Fruit fly (Drosophila melanogaster) whole organism, prepupa: ENCODE results near the gene CG12017.

Source experiments
- CG10669 ChIP-seq: fragments of 200-800 bp; sonication (Bioruptor generic); optimal IDR thresholded peaks from 3 replicates; lab custom pipeline; 2018; ENCODE audit warnings: missing biosample characterization, mild to moderate bottlenecking, missing genetic modification characterization, moderate library complexity
- CG11294 ChIP-seq: fragments of 200-800 bp; sonication (Bioruptor generic); IDR thresholded peaks from 2 replicates; pipeline ENCODE4 v1.3.6; 2022; ENCODE audit warnings: missing biosample characterization, missing genetic modification characterization
- CG11762 ChIP-seq: fragments of 200-800 bp; sonication (Bioruptor generic); optimal IDR thresholded peaks from 3 replicates; lab custom pipeline; 2016; ENCODE audit warnings: missing biosample characterization, missing genetic modification characterization; ENCODE audit not compliant: insufficient read depth
- CG11902 ChIP-seq: fragments of 200-800 bp; sonication (Bioruptor generic); optimal IDR thresholded peaks from 3 replicates; lab custom pipeline; 2016; ENCODE audit warnings: missing biosample characterization, missing genetic modification characterization
- CG15336 ChIP-seq: fragments of 200-800 bp; sonication (Bioruptor generic); IDR thresholded peaks from 2 replicates; pipeline ENCODE4 v1.3.6; 2022; ENCODE audit warnings: missing biosample characterization, missing genetic modification characterization
- CG1621 ChIP-seq: fragments of 200-800 bp; sonication (Bioruptor generic); optimal IDR thresholded peaks from 3 replicates; lab custom pipeline; 2018; ENCODE audit warnings: missing biosample characterization, mild to moderate bottlenecking, missing genetic modification characterization
- CG16779 ChIP-seq: fragments of 200-800 bp; sonication (Bioruptor generic); optimal IDR thresholded peaks from 3 replicates; lab custom pipeline; 2017; ENCODE audit warnings: missing biosample characterization, mild to moderate bottlenecking, missing genetic modification characterization
- CG3032 ChIP-seq: fragments of 200-800 bp; optimal IDR thresholded peaks from 2 replicates; lab custom pipeline; 2019; ENCODE audit warnings: missing biosample characterization, mild to moderate bottlenecking, missing genetic modification characterization, moderate library complexity
- CG31627 ChIP-seq: fragments of 200-800 bp; sonication (Bioruptor generic); optimal IDR thresholded peaks from 3 replicates; lab custom pipeline; 2016; ENCODE audit warnings: missing biosample characterization, missing genetic modification characterization
- CG32006 ChIP-seq: fragments of 200-800 bp; sonication (Bioruptor generic); optimal IDR thresholded peaks from 3 replicates; lab custom pipeline; 2017; ENCODE audit warnings: missing biosample characterization, mild to moderate bottlenecking, missing genetic modification characterization
- CG34406 ChIP-seq: fragments of 200-800 bp; sonication (Bioruptor generic); optimal IDR thresholded peaks from 3 replicates; lab custom pipeline; 2016; ENCODE audit warnings: missing biosample characterization, missing genetic modification characterization
- CG6163 ChIP-seq: fragments of 200-800 bp; sonication (Bioruptor generic); IDR thresholded peaks from 3 replicates; pipeline ENCODE4 v1.3.6; 2022; ENCODE audit warnings: missing biosample characterization, missing genetic modification characterization
- CG6276 ChIP-seq: fragments of 200-800 bp; sonication (Bioruptor generic); optimal IDR thresholded peaks from 2 replicates; lab custom pipeline; 2017; ENCODE audit warnings: missing biosample characterization, mild to moderate bottlenecking, missing genetic modification characterization
- CG6792 ChIP-seq: fragments of 200-800 bp; sonication (Bioruptor generic); optimal IDR thresholded peaks from 3 replicates; lab custom pipeline; 2016; ENCODE audit warnings: missing biosample characterization, missing genetic modification characterization
- CG6808 ChIP-seq: fragments of 200-800 bp; sonication (Bioruptor generic); optimal IDR thresholded peaks from 3 replicates; lab custom pipeline; 2017; ENCODE audit warnings: missing biosample characterization, missing genetic modification characterization, mild to moderate bottlenecking, moderate library complexity, missing genetic modification reagents
- CG8319 ChIP-seq: fragments of 200-800 bp; sonication (Bioruptor generic); optimal IDR thresholded peaks from 3 replicates; lab custom pipeline; 2016; ENCODE audit warnings: missing biosample characterization, missing genetic modification characterization
- CG8632 ChIP-seq: fragments of 200-800 bp; sonication (Bioruptor generic); optimal IDR thresholded peaks from 3 replicates; lab custom pipeline; 2016; ENCODE audit warnings: missing biosample characterization, missing genetic modification characterization
- CG9139 ChIP-seq: fragments of 200-800 bp; sonication (Bioruptor generic); optimal IDR thresholded peaks from 3 replicates; lab custom pipeline; 2017; ENCODE audit warnings: missing biosample characterization, mild to moderate bottlenecking, missing genetic modification characterization
- Eip93F ChIP-seq: fragments of 200-800 bp; sonication (Bioruptor generic); optimal IDR thresholded peaks from 2 replicates; lab custom pipeline; 2016; ENCODE audit warnings: missing biosample characterization, mild to moderate bottlenecking, missing genetic modification characterization
- Gug ChIP-seq: fragments of 200-800 bp; sonication (Bioruptor generic); IDR thresholded peaks from 2 replicates; pipeline ENCODE4 v1.3.6; 2022; ENCODE audit warnings: missing biosample characterization, missing genetic modification characterization
- Lpt ChIP-seq: fragments of 200-800 bp; sonication (Bioruptor generic); optimal IDR thresholded peaks from 3 replicates; lab custom pipeline; 2016; ENCODE audit warnings: missing biosample characterization, missing genetic modification characterization
- Met ChIP-seq: fragments of 200-800 bp; sonication (Bioruptor generic); optimal IDR thresholded peaks from 3 replicates; lab custom pipeline; 2016; ENCODE audit warnings: missing biosample characterization, missing genetic modification characterization
- OdsH ChIP-seq: fragments of 200-800 bp; sonication (Bioruptor generic); optimal IDR thresholded peaks from 3 replicates; lab custom pipeline; 2016; ENCODE audit warnings: missing biosample characterization, missing genetic modification characterization
- Smox ChIP-seq: fragments of 200-800 bp; sonication (Bioruptor generic); optimal IDR thresholded peaks from 3 replicates; lab custom pipeline; 2016; ENCODE audit warnings: missing biosample characterization, missing genetic modification characterization
- Sox102F ChIP-seq: fragments of 200-800 bp; sonication (Bioruptor generic); optimal IDR thresholded peaks from 2 replicates; lab custom pipeline; 2016; ENCODE audit warnings: missing biosample characterization, mild to moderate bottlenecking, missing genetic modification characterization
- cyc ChIP-seq: fragments of 200-800 bp; sonication (Bioruptor generic); optimal IDR thresholded peaks from 3 replicates; lab custom pipeline; 2016; ENCODE audit warnings: missing biosample characterization, missing genetic modification characterization
- dac ChIP-seq: fragments of 200-800 bp; sonication (Bioruptor generic); optimal IDR thresholded peaks from 2 replicates; lab custom pipeline; 2017; ENCODE audit warnings: missing biosample characterization, mild to moderate bottlenecking, missing genetic modification characterization
- eg ChIP-seq: fragments of 200-800 bp; sonication (Bioruptor generic); IDR thresholded peaks from 3 replicates; pipeline ENCODE4 v1.3.6; 2022; ENCODE audit warnings: missing biosample characterization, missing genetic modification characterization
- fkh ChIP-seq: fragments of 200-800 bp; sonication (Bioruptor generic); optimal IDR thresholded peaks from 3 replicates; lab custom pipeline; 2017; ENCODE audit warnings: missing biosample characterization, mild to moderate bottlenecking, missing genetic modification characterization, moderate library complexity
- lz ChIP-seq: fragments of 200-800 bp; sonication (Bioruptor generic); optimal IDR thresholded peaks from 3 replicates; lab custom pipeline; 2016; ENCODE audit warnings: missing biosample characterization, missing genetic modification characterization
- net ChIP-seq: fragments of 200-800 bp; sonication (Bioruptor generic); optimal IDR thresholded peaks from 3 replicates; lab custom pipeline; 2016; ENCODE audit warnings: missing biosample characterization, missing genetic modification characterization
- salr ChIP-seq, 2 experiments: fragments of 200-800 bp; sonication (Bioruptor generic); optimal IDR thresholded peaks; 3 replicates each; lab custom pipeline; 2016 to 2018; ENCODE audit warnings: missing biosample characterization in 2 of 2, missing genetic modification characterization in 2 of 2, mild to moderate bottlenecking in 1 of 2
- ss ChIP-seq, 2 experiments: fragments of 200-800 bp; sonication (Bioruptor generic); optimal IDR thresholded peaks; 2 replicates in 1 of 2; 3 replicates in 1 of 2; lab custom pipeline; 2017 to 2018; ENCODE audit warnings: mild to moderate bottlenecking in 2 of 2, missing biosample characterization in 2 of 2, missing genetic modification characterization in 2 of 2, moderate library complexity in 1 of 2
- svp ChIP-seq: fragments of 200-800 bp; sonication (Bioruptor generic); peaks from one replicate; lab custom pipeline; 2016; ENCODE audit warnings: missing biosample characterization, missing genetic modification characterization
- topi ChIP-seq: fragments of 200-800 bp; sonication (Bioruptor generic); optimal IDR thresholded peaks from 3 replicates; lab custom pipeline; 2016; ENCODE audit warnings: missing biosample characterization, missing genetic modification characterization
- vri ChIP-seq: fragments of 200-800 bp; sonication (Bioruptor generic); optimal IDR thresholded peaks from 3 replicates; lab custom pipeline; 2016; ENCODE audit warnings: missing biosample characterization, mild to moderate bottlenecking, missing genetic modification characterization

The CG12017 gene

DNA sequence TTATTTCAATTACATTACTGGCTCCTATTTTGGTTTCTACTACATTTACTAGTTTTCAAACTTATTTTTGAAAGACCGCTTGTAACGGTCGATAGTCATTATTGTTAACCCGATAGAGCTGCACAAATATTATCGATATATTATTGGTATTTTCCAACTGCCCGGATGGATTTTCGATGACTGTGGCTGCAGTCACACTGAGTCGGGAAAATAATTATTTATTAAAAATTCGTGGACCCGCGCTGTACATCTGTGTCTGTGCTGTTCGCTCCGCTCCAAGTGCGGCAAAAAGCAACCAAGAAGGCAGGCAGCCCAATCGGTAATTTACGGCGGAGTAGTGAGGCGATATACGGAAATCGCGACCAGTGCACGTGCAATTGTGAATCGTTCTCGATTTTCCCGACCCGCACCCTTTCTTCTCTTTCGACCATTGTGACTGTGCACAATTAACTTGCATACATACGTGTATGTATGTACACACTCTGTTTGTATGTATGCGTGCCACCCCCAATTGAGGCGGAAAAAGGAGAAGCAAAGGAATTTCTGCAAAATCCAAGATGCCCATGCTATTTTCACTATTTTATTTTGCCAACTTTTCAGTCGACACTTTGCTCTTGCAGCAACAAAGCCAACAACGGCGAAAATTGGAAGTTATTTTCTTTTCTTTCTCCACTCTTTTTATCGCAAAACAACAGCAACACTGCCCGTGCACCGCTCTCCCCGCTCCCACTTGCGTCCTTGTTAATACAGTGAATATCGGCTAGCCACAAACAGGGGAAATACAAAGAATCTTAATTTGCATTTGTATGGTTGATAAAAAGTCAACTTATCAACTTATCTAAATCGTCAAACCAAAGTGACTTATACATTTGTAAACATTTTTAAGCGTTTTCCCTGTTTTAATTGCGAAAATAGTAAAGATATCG is 23.8 kb downstream of the CG12017 start, which contains the start of gene ZnT63C (continued):
- TF ChIP-seq Eip93F (GFP tag; lab: Kevin White, UChicago) = no peak
- peak; percentile 33 for TF ChIP-seq Sox102F (GFP tag; lab: Kevin White, UChicago)
- TF ChIP-seq CG1621 (tag; lab: Kevin White, UChicago) = peak; percentile 46
- peak; percentile 43; the same call in 2 of the 3 replicates for TF ChIP-seq CG6163 (GFP tag; lab: Robert Waterston, UW)
- TF ChIP-seq OdsH = peak; percentile 16
- TF ChIP-seq CG11762 (GFP tag; lab: Kevin White, UChicago) = no peak
- TF ChIP-seq CG32006 (GFP tag; lab: Kevin White, UChicago) = peak; percentile 35
- TF ChIP-seq salr (GFP tag; optimal IDR thresholded peaks at IDR 0.05; lab: Kevin White, UChicago) = peak in 1 of 2 experiments; percentile 11
- peak; percentile 15 for TF ChIP-seq topi
- TF ChIP-seq eg (GFP tag; lab: Robert Waterston, UW) = peak; percentile 46; the same call in 2 of the 3 replicates
- TF ChIP-seq vri (GFP tag; lab: Kevin White, UChicago) = peak; percentile 41
- peak; percentile 34 for TF ChIP-seq net (GFP tag; lab: Kevin White, UChicago)
- no peak for TF ChIP-seq Smox (GFP tag; lab: Kevin White, UChicago)
- TF ChIP-seq CG8632 (GFP tag; lab: Kevin White, UChicago) = no peak
- 0 out of 2 replicates have a peak, but pooled peaks have one; percentile 14 for TF ChIP-seq Gug
- TF ChIP-seq Met (GFP tag; lab: Kevin White, UChicago) = peak; percentile 46
- TF ChIP-seq CG16779 (tag; lab: Kevin White, UChicago) = no peak
- no peak for TF ChIP-seq Lpt
- TF ChIP-seq CG11902 (GFP tag; lab: Kevin White, UChicago) = peak; percentile 4
- no peak for TF ChIP-seq fkh
- no peak for TF ChIP-seq CG34406
- peak; percentile 77 for TF ChIP-seq CG6808 (GFP tag; lab: Kevin White, UChicago)

dm6 chr3L:3304740-3305139 is 24.7 kb downstream of the CG12017 start:
- TF ChIP-seq CG16779 (tag; lab: Kevin White, UChicago) (no peak), OdsH (no peak), CG3032 (tag; lab: Kevin White, UChicago) (no peak), CG8319 (GFP tag; lab: Kevin White, UChicago) (no peak), CG31627 (GFP tag; lab: Kevin White, UChicago) (no peak), lz (GFP tag; lab: Kevin White, UChicago) (no peak), CG6792 (GFP tag; lab: Kevin White, UChicago) (no peak)

DNA sequence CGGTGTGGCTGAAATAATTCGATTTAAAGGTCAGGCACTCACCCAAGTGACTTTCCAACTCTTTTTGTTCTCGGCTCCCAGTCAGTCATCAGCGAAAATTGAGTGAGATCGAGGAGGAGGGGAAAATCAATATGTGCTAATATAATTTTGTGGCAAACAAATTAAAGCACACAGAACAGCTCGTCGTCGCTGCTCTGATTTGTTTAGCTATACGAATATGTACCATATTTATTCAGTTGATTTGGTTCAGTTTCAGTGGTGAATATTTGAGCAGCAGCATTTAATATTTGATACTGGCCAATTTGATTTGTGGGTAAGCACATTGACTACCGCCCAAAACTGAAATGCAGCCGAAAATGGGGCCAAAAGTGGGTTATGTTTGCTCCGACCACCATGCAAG is 25.4 kb downstream of the CG12017 start:
- TF ChIP-seq fkh (peak; percentile 84), OdsH (no peak), CG11294 (GFP tag; lab: Robert Waterston, UW) (no peak)

DNA sequence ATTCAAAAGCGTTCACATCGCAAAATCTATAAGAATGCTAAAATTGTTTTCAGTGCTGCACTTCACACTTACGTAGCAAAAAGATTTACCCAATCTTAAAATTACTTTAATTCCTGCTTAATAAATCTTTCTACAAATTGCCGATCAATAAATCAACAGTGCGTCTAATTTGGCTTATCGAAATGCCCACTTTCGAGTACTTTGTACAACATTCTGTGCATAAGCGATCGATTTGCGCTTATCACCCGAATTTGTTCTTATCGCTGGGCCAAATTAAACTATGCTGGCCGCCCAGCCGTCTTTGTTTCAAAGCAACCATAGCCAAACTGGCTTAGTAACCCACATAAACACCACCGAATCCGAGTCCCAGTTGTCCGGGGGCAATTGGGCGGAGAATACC is 26.5 kb downstream of the CG12017 start:
- no peak for TF ChIP-seq dac (GFP tag; lab: Kevin White, UChicago)
- TF ChIP-seq svp = no peak
- no peak for TF ChIP-seq lz (GFP tag; lab: Kevin White, UChicago)
- no peak for TF ChIP-seq CG6276 (GFP tag; lab: Kevin White, UChicago)
- no peak for TF ChIP-seq CG9139
- no peak for TF ChIP-seq CG15336 (GFP tag; lab: Robert Waterston, UW)
- TF ChIP-seq cyc (GFP tag; lab: Kevin White, UChicago) = no peak
- TF ChIP-seq topi = no peak
- TF ChIP-seq CG10669 (GFP tag; lab: Kevin White, UChicago) = no peak
- TF ChIP-seq fkh = no peak
- no peak for TF ChIP-seq ss (GFP tag; optimal IDR thresholded peaks at IDR 0.05; lab: Kevin White, UChicago)
- no peak for TF ChIP-seq net (GFP tag; lab: Kevin White, UChicago)
- TF ChIP-seq CG6792 (GFP tag; lab: Kevin White, UChicago) = no peak
- TF ChIP-seq Met (GFP tag; lab: Kevin White, UChicago) = no peak
- TF ChIP-seq Gug = no peak
- TF ChIP-seq, all 60 proteins: peak for 0
